Worm (Caenorhabditis elegans) whole organism, young adult: Measurements from ENCODE around the gene EEED8.13.

ENCODE experiments used
- B0019.2 ChIP-seq: fragments of 200-800 bp; sonication (Bioruptor generic); conservative IDR thresholded peaks from 2 replicates; pipeline ENCODE4 v1.3.6; 2022; ENCODE audit warnings: missing genetic modification reagents, missing genetic modification characterization, missing compliant biosample characterization
- C17E4.6 ChIP-seq: fragments of 200-800 bp; sonication (Bioruptor generic); IDR thresholded peaks from 2 replicates; pipeline ENCODE4 v1.3.6; 2022; ENCODE audit warnings: missing genetic modification reagents, missing genetic modification characterization, missing compliant biosample characterization
- F22D6.2 ChIP-seq: sonication (generic microtip); optimal IDR thresholded peaks from 2 replicates; lab custom pipeline; 2016; ENCODE audit warnings: mild to moderate bottlenecking, missing genetic modification characterization, missing compliant biosample characterization
- F33H1.4 ChIP-seq: fragments of 200-800 bp; sonication (Bioruptor generic); IDR thresholded peaks from 2 replicates; pipeline ENCODE4 v1.3.6; 2022; ENCODE audit warnings: missing genetic modification reagents, missing genetic modification characterization, missing compliant biosample characterization
- F37B4.10 ChIP-seq: fragments of 200-800 bp; sonication (Bioruptor generic); IDR thresholded peaks from 2 replicates; pipeline ENCODE4 v1.3.6; 2022; ENCODE audit warnings: missing genetic modification characterization, missing compliant biosample characterization
- F49E8.2 ChIP-seq: sonication (generic microtip); optimal IDR thresholded peaks from 3 replicates; lab custom pipeline; 2017; ENCODE audit warnings: missing genetic modification characterization, mild to moderate bottlenecking, missing compliant biosample characterization, antibody characterized with exemption, moderate library complexity; ENCODE audit not compliant: insufficient read depth
- F57A8.1 ChIP-seq: fragments of 200-800 bp; sonication (Bioruptor generic); optimal IDR thresholded peaks from 2 replicates; lab custom pipeline; 2018; ENCODE audit warnings: mild to moderate bottlenecking, missing genetic modification characterization, moderate library complexity, missing compliant biosample characterization
- K11D2.4 ChIP-seq: fragments of 200-800 bp; sonication (Bioruptor generic); IDR thresholded peaks from 2 replicates; pipeline ENCODE4 v1.3.6; 2022; ENCODE audit warnings: missing genetic modification reagents, missing genetic modification characterization, missing compliant biosample characterization
- Y67H2A.10 ChIP-seq: fragments of 200-800 bp; sonication (Bioruptor generic); conservative IDR thresholded peaks from 2 replicates; pipeline ENCODE4 v1.3.6; 2022; ENCODE audit warnings: missing genetic modification reagents, missing genetic modification characterization, missing compliant biosample characterization
- akir-1 ChIP-seq: fragments of 200-800 bp; sonication (Bioruptor generic); optimal IDR thresholded peaks from 2 replicates; lab custom pipeline; 2018; ENCODE audit warnings: mild to moderate bottlenecking, missing genetic modification characterization, moderate library complexity, missing compliant biosample characterization
- atf-7 ChIP-seq: sonication (generic microtip); optimal IDR thresholded peaks from 2 replicates; lab custom pipeline; 2017; ENCODE audit warnings: mild to moderate bottlenecking, missing genetic modification characterization, missing compliant biosample characterization
- athp-1 ChIP-seq: sonication (generic microtip); optimal IDR thresholded peaks from 2 replicates; lab custom pipeline; 2017; ENCODE audit warnings: mild to moderate bottlenecking, missing genetic modification characterization, missing compliant biosample characterization
- attf-3 ChIP-seq: fragments of 200-800 bp; sonication (Bioruptor generic); conservative IDR thresholded peaks from 2 replicates; pipeline ENCODE4 v1.3.6; 2022; ENCODE audit warnings: missing genetic modification reagents, missing genetic modification characterization, missing compliant biosample characterization
- bed-1 ChIP-seq: fragments of 200-800 bp; sonication (Bioruptor generic); IDR thresholded peaks from 2 replicates; pipeline ENCODE4 v1.3.6; 2022; ENCODE audit warnings: missing genetic modification reagents, missing genetic modification characterization, missing compliant biosample characterization
- cebp-1 ChIP-seq, 2 experiments: fragments of 200-800 bp in 1 of 2; sonication (Bioruptor generic) in 1 of 2; sonication (generic microtip) in 1 of 2; IDR thresholded peaks in 1 of 2; optimal IDR thresholded peaks in 1 of 2; 2 replicates each; pipeline versions ENCODE4 v1.3.6 to Lab custom; 2017 to 2022; ENCODE audit warnings: missing compliant biosample characterization in 2 of 2, missing genetic modification characterization in 2 of 2, mild to moderate bottlenecking in 1 of 2, missing genetic modification reagents in 1 of 2, moderate library complexity in 1 of 2
- ceh-27 ChIP-seq: fragments of 200-800 bp; sonication (Bioruptor generic); optimal IDR thresholded peaks from 2 replicates; lab custom pipeline; 2018; ENCODE audit warnings: mild to moderate bottlenecking, missing genetic modification characterization, moderate library complexity, missing compliant biosample characterization
- ceh-79 ChIP-seq: sonication (generic microtip); optimal IDR thresholded peaks from 2 replicates; lab custom pipeline; 2017; ENCODE audit warnings: mild to moderate bottlenecking, missing genetic modification characterization, missing compliant biosample characterization
- ceh-91 ChIP-seq: fragments of 200-800 bp; sonication (Bioruptor generic); IDR thresholded peaks from 2 replicates; pipeline ENCODE4 v1.3.6; 2022; ENCODE audit warnings: missing genetic modification reagents, missing genetic modification characterization, missing compliant biosample characterization
- dox-1 ChIP-seq: fragments of 200-800 bp; sonication (Bioruptor generic); IDR thresholded peaks from 2 replicates; pipeline ENCODE4 v1.3.6; 2022; ENCODE audit warnings: missing genetic modification reagents, missing genetic modification characterization, missing compliant biosample characterization
- dpl-1 ChIP-seq: fragments of 150-350 bp; optimal IDR thresholded peaks from 2 replicates; lab custom pipeline; 2014; ENCODE audit warnings: missing biosample characterization, missing genetic modification reagents, missing genetic modification characterization
- egl-44 ChIP-seq: fragments of 200-800 bp; sonication (Bioruptor generic); IDR thresholded peaks from 2 replicates; pipeline ENCODE4 v1.3.6; 2022; ENCODE audit warnings: missing genetic modification reagents, missing genetic modification characterization, missing compliant biosample characterization
- egrh-3 ChIP-seq: fragments of 200-800 bp; sonication (Bioruptor generic); IDR thresholded peaks from 2 replicates; pipeline ENCODE4 v1.3.6; 2022; ENCODE audit warnings: missing genetic modification reagents, missing genetic modification characterization, missing compliant biosample characterization
- him-1 ChIP-seq: sonication (generic microtip); optimal IDR thresholded peaks from 2 replicates; lab custom pipeline; 2016; ENCODE audit warnings: missing genotype, missing genetic modification reagents, missing genetic modification characterization, missing compliant biosample characterization
- hlh-12 ChIP-seq: sonication (generic microtip); optimal IDR thresholded peaks from 2 replicates; lab custom pipeline; 2016; ENCODE audit warnings: missing genetic modification characterization, missing compliant biosample characterization
- hmg-1.2 ChIP-seq: fragments of 200-800 bp; sonication (Bioruptor generic); IDR thresholded peaks from 2 replicates; pipeline ENCODE4 v1.3.6; 2022; ENCODE audit warnings: missing genetic modification reagents, missing genetic modification characterization, missing compliant biosample characterization
- hrde-1 ChIP-seq: sonication (generic microtip); optimal IDR thresholded peaks from 2 replicates; lab custom pipeline; 2016; ENCODE audit warnings: missing genetic modification characterization, mild to moderate bottlenecking, missing compliant biosample characterization, moderate library complexity, missing genotype, missing genetic modification reagents, borderline replicate concordance
- hsf-1 ChIP-seq: fragments of 200-800 bp; sonication (Bioruptor generic); IDR thresholded peaks from 2 replicates; pipeline ENCODE4 v1.3.6; 2022; ENCODE audit warnings: missing genetic modification reagents, missing genetic modification characterization, missing compliant biosample characterization
- lin-54 ChIP-seq: fragments of 200-800 bp; sonication (Bioruptor generic); optimal IDR thresholded peaks from 2 replicates; lab custom pipeline; 2018; ENCODE audit warnings: mild to moderate bottlenecking, missing genetic modification characterization, missing compliant biosample characterization
- madf-3 ChIP-seq: fragments of 200-800 bp; sonication (Bioruptor generic); IDR thresholded peaks from 2 replicates; pipeline ENCODE4 v1.3.6; 2022; ENCODE audit warnings: missing genetic modification reagents, missing genetic modification characterization, missing compliant biosample characterization
- mxl-1 ChIP-seq: sonication (generic microtip); optimal IDR thresholded peaks from 2 replicates; lab custom pipeline; 2016; ENCODE audit warnings: missing genetic modification characterization, missing compliant biosample characterization
- nfya-1 ChIP-seq: sonication (generic microtip); optimal IDR thresholded peaks from 2 replicates; lab custom pipeline; 2017; ENCODE audit warnings: antibody characterized with exemption, missing compliant biosample characterization, missing genetic modification characterization, borderline replicate concordance; ENCODE audit not compliant: insufficient read depth
- nfyb-1 ChIP-seq: fragments of 200-800 bp; sonication (Bioruptor generic); IDR thresholded peaks from 2 replicates; pipeline ENCODE4 v1.3.6; 2022; ENCODE audit warnings: missing genetic modification reagents, missing genetic modification characterization, missing compliant biosample characterization
- pbrm-1 ChIP-seq: fragments of 200-800 bp; sonication (Bioruptor generic); IDR thresholded peaks from 2 replicates; pipeline ENCODE4 v1.3.6; 2022; ENCODE audit warnings: missing genetic modification reagents, missing genetic modification characterization, missing compliant biosample characterization
- rcor-1 ChIP-seq: fragments of 200-800 bp; sonication (Bioruptor generic); IDR thresholded peaks from 2 replicates; pipeline ENCODE4 v1.3.6; 2022; ENCODE audit warnings: missing genetic modification reagents, missing genetic modification characterization, missing compliant biosample characterization
- sdz-38 ChIP-seq: sonication (generic microtip); optimal IDR thresholded peaks from 2 replicates; lab custom pipeline; 2016; ENCODE audit warnings: missing genotype, missing genetic modification characterization, missing compliant biosample characterization
- sea-2 ChIP-seq: fragments of 200-800 bp; sonication (Bioruptor generic); IDR thresholded peaks from 2 replicates; pipeline ENCODE4 v1.3.6; 2022; ENCODE audit warnings: missing genetic modification characterization, missing compliant biosample characterization
- snpc-4 ChIP-seq, 5 experiments: fragments of 150-350 bp in 1 of 5; sonication (generic microtip) in 4 of 5; optimal IDR thresholded peaks; 2 replicates each; lab custom pipeline; 2014 to 2018; ENCODE audit warnings: missing genetic modification characterization in 5 of 5, missing biosample characterization in 3 of 5, antibody characterized with exemption in 2 of 5, mild to moderate bottlenecking in 2 of 5, missing compliant biosample characterization in 2 of 5, missing genotype in 2 of 5, moderate library complexity in 2 of 5, missing genetic modification reagents in 1 of 5
- tbp1 ChIP-seq: fragments of 200-800 bp; sonication (Bioruptor generic); optimal IDR thresholded peaks from 2 replicates; lab custom pipeline; 2018; ENCODE audit warnings: mild to moderate bottlenecking, missing genetic modification characterization, missing compliant biosample characterization
- tbx-9 ChIP-seq: sonication (generic microtip); optimal IDR thresholded peaks from 2 replicates; lab custom pipeline; 2016; ENCODE audit warnings: borderline replicate concordance, missing genetic modification characterization, inconsistent platforms, missing compliant biosample characterization
- unc-62 ChIP-seq: fragments of 150-350 bp; optimal IDR thresholded peaks from 2 replicates; lab custom pipeline; 2014; ENCODE audit warnings: missing biosample characterization, missing genetic modification reagents, missing genetic modification characterization
- xnd-1 ChIP-seq: sonication (generic microtip); optimal IDR thresholded peaks from 2 replicates; lab custom pipeline; 2016; ENCODE audit warnings: missing genotype, missing genetic modification reagents, missing genetic modification characterization, missing compliant biosample characterization
- zfh-2 ChIP-seq: fragments of 200-800 bp; sonication (Bioruptor generic); conservative IDR thresholded peaks from 2 replicates; pipeline ENCODE4 v1.3.6; 2022; ENCODE audit warnings: missing genetic modification reagents, missing genetic modification characterization, missing compliant biosample characterization
- ztf-18 ChIP-seq: sonication (generic microtip); optimal IDR thresholded peaks from 2 replicates; lab custom pipeline; 2016; ENCODE audit warnings: missing genotype, mild to moderate bottlenecking, missing genetic modification characterization, missing compliant biosample characterization
- ztf-25 ChIP-seq: fragments of 200-800 bp; sonication (Bioruptor generic); IDR thresholded peaks from 2 replicates; pipeline ENCODE4 v1.3.6; 2022; ENCODE audit warnings: missing genetic modification reagents, missing genetic modification characterization, missing compliant biosample characterization
- ztf-28 ChIP-seq: fragments of 200-800 bp; sonication (Bioruptor generic); IDR thresholded peaks from 2 replicates; pipeline ENCODE4 v1.3.6; 2022; ENCODE audit warnings: missing genetic modification reagents, missing genetic modification characterization, missing compliant biosample characterization
- ztf-6 ChIP-seq: fragments of 200-800 bp; sonication (Bioruptor generic); IDR thresholded peaks from 2 replicates; pipeline ENCODE4 v1.3.6; 2022; ENCODE audit warnings: missing genetic modification reagents, missing genetic modification characterization, missing compliant biosample characterization

Gene EEED8.13

DNA sequence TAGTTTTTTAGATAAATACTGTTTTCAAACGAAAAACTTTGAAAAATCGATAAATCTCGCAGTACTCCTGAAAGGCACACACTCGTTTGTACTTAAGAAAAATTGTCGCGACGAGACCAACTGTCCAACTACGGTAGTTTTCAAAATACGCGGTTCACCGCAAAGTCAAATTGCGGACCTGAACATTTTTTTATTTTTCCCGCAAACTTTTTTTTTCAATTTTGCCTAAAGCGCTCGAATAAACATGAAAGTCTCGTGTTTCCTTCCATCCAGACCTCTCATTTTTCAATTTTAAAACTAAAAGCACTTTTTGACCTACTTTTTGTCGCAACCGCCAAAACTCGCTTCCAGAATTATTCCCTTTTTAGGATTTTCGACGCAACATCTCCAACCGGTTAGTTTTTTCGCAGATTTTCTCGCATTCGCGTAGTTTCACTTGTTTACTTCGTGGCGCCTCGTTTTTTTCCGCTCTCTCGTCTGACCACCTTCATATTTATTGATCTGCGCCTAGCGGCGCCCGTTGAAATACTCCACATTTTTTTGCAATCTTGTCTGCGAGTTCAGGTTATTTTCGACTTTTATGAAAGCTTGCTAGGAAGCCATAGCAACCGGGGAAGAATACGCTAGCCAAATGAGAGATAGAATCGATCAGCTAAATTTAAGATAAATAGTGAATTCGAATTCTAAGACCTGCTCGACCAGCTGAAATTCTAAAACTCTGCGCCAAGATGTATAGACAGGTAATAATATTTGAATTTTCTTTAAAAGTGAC is 34.7 kb downstream of the EEED8.13 start, which contains the start of gene prdx-2 (continued):
- TF ChIP-seq tbp1 (GFP tag; lab: Kevin White, UChicago) (peak; percentile 59), cebp-1 (GFP tag; IDR thresholded peaks at IDR 0.05; lab: Robert Waterston, UW) (no peak), cebp-1 (tag; optimal IDR thresholded peaks at IDR 0.05; lab: Kevin White, UChicago) (no peak), atf-7 (no peak), mxl-1 (no peak), madf-3 (GFP tag; lab: Robert Waterston, UW) (peak; percentile 86; the same call in 1 of the 2 replicates), F57A8.1 (GFP tag; lab: Kevin White, UChicago) (no peak), attf-3 (no peak), dox-1 (peak; percentile 82), zfh-2 (GFP tag; lab: Robert Waterston, UW) (no peak), K11D2.4 (no peak), tbx-9 (no peak), athp-1 (peak; percentile 44), ztf-25 (GFP tag; lab: Robert Waterston, UW) (no peak), hrde-1 (tag; lab: Kevin White, UChicago) (no peak), hlh-12 (tag; lab: Kevin White, UChicago) (no peak), sea-2 (GFP tag; lab: Robert Waterston, UW) (no peak), sdz-38 (no peak), pbrm-1 (GFP tag; lab: Robert Waterston, UW) (peak; percentile 68; the same call in 1 of the 2 replicates), dpl-1 (GFP tag; lab: Kevin White, UChicago) (peak; percentile 77), rcor-1 (GFP tag; lab: Robert Waterston, UW) (peak; percentile 67), egl-44 (GFP tag; lab: Robert Waterston, UW) (no peak), ceh-27 (GFP tag; lab: Kevin White, UChicago) (no peak), hsf-1 (GFP tag; lab: Robert Waterston, UW) (peak; percentile 74), unc-62 (GFP tag; lab: Kevin White, UChicago) (no peak), ceh-91 (GFP tag; lab: Robert Waterston, UW) (peak; percentile 94), F22D6.2 (tag; lab: Kevin White, UChicago) (no peak), hmg-1.2 (GFP tag; lab: Robert Waterston, UW) (peak; percentile 14; the same call in 1 of the 2 replicates), nfya-1 (tag; lab: Kevin White, UChicago) (no peak), snpc-4 (GFP tag; optimal IDR thresholded peaks at IDR 0.05; lab: Kevin White, UChicago) (no peak), snpc-4 (tag; optimal IDR thresholded peaks at IDR 0.05; lab: Kevin White, UChicago) (no peak), him-1 (tag; lab: Kevin White, UChicago) (peak; percentile 25), ztf-18 (peak; percentile 22), egrh-3 (no peak), xnd-1 (tag; lab: Kevin White, UChicago) (peak; percentile 84), ztf-28 (GFP tag; lab: Robert Waterston, UW) (0 out of 2 replicates have a peak, but pooled peaks have one; percentile 4), Y67H2A.10 (GFP tag; lab: Robert Waterston, UW) (no peak), C17E4.6 (peak; percentile 75), F37B4.10 (no peak), F33H1.4 (GFP tag; lab: Robert Waterston, UW) (peak; percentile 90), akir-1 (GFP tag; lab: Kevin White, UChicago) (no peak), nfyb-1 (GFP tag; lab: Robert Waterston, UW) (0 out of 2 replicates have a peak, but pooled peaks have one; percentile 51), F49E8.2 (peak; percentile 16), ceh-79 (tag; lab: Kevin White, UChicago) (no peak), ztf-6 (no peak), bed-1 (GFP tag; lab: Robert Waterston, UW) (no peak), lin-54 (peak; percentile 75), B0019.2 (peak; percentile 73)
